Fruit fly (Drosophila melanogaster): Measurements from ENCODE around the gene CG15170.
A peak's percentile ranks its signal among the peaks of the same experiment; 100 is the strongest.

CG15170 gene

DNA sequence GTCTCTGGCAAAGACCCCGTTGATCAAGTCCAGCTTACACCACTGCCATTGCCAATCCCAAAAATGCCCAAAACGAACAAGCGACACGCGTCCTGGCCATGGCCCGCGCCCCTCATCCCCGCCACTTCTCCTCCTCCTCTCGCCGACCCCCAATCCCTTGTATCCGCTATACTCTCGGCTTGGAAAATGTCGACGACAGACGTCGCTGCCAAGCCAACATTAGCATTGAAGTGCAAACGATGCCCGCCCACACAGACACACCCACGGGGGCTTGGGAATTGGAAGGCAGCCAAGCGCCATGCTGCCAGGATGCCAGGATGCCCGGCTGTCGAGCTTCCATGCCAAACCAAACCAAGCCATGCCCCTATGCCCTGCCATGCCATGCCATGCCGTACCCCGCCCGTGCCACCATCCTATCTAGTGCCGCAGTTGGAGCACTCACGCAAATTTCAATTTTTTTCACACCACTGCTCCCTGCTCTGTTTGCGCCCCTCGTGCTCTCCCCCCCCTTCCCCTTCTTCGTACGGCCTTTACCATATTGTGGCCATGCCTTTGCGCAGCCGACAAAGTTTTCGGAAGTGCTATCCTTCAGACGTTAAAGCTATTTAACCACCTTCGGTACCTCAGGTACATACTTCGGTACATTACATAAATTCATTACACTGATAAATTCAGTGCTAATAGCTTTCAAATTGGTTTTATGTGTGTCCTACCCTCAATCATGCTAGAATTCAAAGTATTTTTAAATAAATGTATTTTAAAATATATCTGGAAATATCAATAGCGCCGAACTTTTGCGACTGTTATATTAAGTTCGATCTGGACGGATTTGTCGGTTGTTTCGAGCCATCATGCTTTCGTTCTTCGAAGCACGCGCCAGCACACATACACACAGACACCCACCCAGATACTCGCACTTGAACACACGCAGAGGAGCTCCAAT lies 31.5 kb upstream of the CG15170 start:
- TF ChIP-seq CG6163 (GFP tag; IDR thresholded peaks at IDR 0.05) (peak; percentile 66; the same call in 2 of the 3 replicates), CG31627 (GFP tag; optimal IDR thresholded peaks at IDR 0.05) (peak; percentile 72), CG6276 (GFP tag; optimal IDR thresholded peaks at IDR 0.05) (peak; percentile 72), CG11902 (GFP tag; optimal IDR thresholded peaks at IDR 0.05) (peak; percentile 66), Sox14 (GFP tag; optimal IDR thresholded peaks at IDR 0.05) (peak; percentile 88), esn (GFP tag; optimal IDR thresholded peaks at IDR 0.05) (peak; percentile 88), Ets21C (GFP tag; optimal IDR thresholded peaks at IDR 0.05) (peak; percentile 65), Eip78C (GFP tag) (peak; percentile 97), CG6854 (GFP tag; optimal IDR thresholded peaks at IDR 0.05) (peak; percentile 61), Hr4 (GFP tag; optimal IDR thresholded peaks at IDR 0.05) (peak; percentile 71), acj6 (GFP tag; optimal IDR thresholded peaks at IDR 0.05) (peak; percentile 81), Met (GFP tag; optimal IDR thresholded peaks at IDR 0.05) (peak; percentile 84), fd59A (GFP tag; optimal IDR thresholded peaks at IDR 0.05) (peak; percentile 87), pdm3 (GFP tag; optimal IDR thresholded peaks at IDR 0.05) (peak; percentile 84), dac (GFP tag; optimal IDR thresholded peaks at IDR 0.05) (peak; percentile 53), ss (GFP tag; optimal IDR thresholded peaks at IDR 0.05) (peak; percentile 92 to 96), CG7368 (GFP tag; optimal IDR thresholded peaks at IDR 0.05) (peak; percentile 53), Sox15 (GFP tag; optimal IDR thresholded peaks at IDR 0.05) (peak; percentile 62), Blimp-1 (GFP tag; optimal IDR thresholded peaks at IDR 0.05) (peak; percentile 61), CG10631 (GFP tag; optimal IDR thresholded peaks at IDR 0.05) (peak; percentile 84), Eip75B (GFP tag; optimal IDR thresholded peaks at IDR 0.05) (peak; percentile 78), CG34406 (GFP tag; optimal IDR thresholded peaks at IDR 0.05) (peak; percentile 80), CG8632 (GFP tag; optimal IDR thresholded peaks at IDR 0.05) (peak; percentile 84), Lpt (GFP tag; optimal IDR thresholded peaks at IDR 0.05) (peak; percentile 59), net (GFP tag; optimal IDR thresholded peaks at IDR 0.05) (peak; percentile 72), topi (GFP tag; optimal IDR thresholded peaks at IDR 0.05) (peak; percentile 81), CG1621 (tag; optimal IDR thresholded peaks at IDR 0.05) (peak; percentile 81), spab (GFP tag; optimal IDR thresholded peaks at IDR 0.05) (peak; percentile 84), Gug (GFP tag; IDR thresholded peaks at IDR 0.05) (0 out of 2 replicates have a peak, but pooled peaks have one; percentile 8), CG3032 (tag; optimal IDR thresholded peaks at IDR 0.05) (peak; percentile 90), CG8119 (GFP tag; IDR thresholded peaks at IDR 0.05) (peak; percentile 89), Hr38 (GFP tag; optimal IDR thresholded peaks at IDR 0.05) (no peak), Eip93F (GFP tag; optimal IDR thresholded peaks at IDR 0.05) (peak; percentile 56), Ets96B (tag; optimal IDR thresholded peaks at IDR 0.05) (peak; percentile 90), CG16779 (tag; optimal IDR thresholded peaks at IDR 0.05) (peak; percentile 83), CG6808 (GFP tag; optimal IDR thresholded peaks at IDR 0.05) (peak; percentile 85), CG15336 (GFP tag; IDR thresholded peaks at IDR 0.05) (peak; percentile 84), CG3919 (GFP tag; optimal IDR thresholded peaks at IDR 0.05) (peak; percentile 80), eg (GFP tag; IDR thresholded peaks at IDR 0.05) (peak; percentile 53; the same call in 2 of the 3 replicates), Smox (GFP tag; optimal IDR thresholded peaks at IDR 0.05) (peak; percentile 78), Sox102F (GFP tag; optimal IDR thresholded peaks at IDR 0.05) (peak; percentile 85), CG11294 (GFP tag; IDR thresholded peaks at IDR 0.05) (no peak; the same call in 1 of the 2 replicates), OdsH (GFP tag; optimal IDR thresholded peaks at IDR 0.05) (peak; percentile 84), lz (GFP tag; optimal IDR thresholded peaks at IDR 0.05) (peak; percentile 82), svp (GFP tag) (peak; percentile 92), achi (GFP tag; optimal IDR thresholded peaks at IDR 0.05) (peak; percentile 87), vri (GFP tag; optimal IDR thresholded peaks at IDR 0.05) (peak; percentile 68), fkh (GFP tag; optimal IDR thresholded peaks at IDR 0.05) (peak; percentile 29), CG11762 (GFP tag; optimal IDR thresholded peaks at IDR 0.05; ENCODE audit: insufficient read depth) (peak; percentile 57), Hr39 (GFP tag; optimal IDR thresholded peaks at IDR 0.05) (peak; percentile 67)

Measured in whole organism, prepupa.